Fruit fly (Drosophila melanogaster): ENCODE measurements around the gene CG4617.

The CG4617 gene

DNA sequence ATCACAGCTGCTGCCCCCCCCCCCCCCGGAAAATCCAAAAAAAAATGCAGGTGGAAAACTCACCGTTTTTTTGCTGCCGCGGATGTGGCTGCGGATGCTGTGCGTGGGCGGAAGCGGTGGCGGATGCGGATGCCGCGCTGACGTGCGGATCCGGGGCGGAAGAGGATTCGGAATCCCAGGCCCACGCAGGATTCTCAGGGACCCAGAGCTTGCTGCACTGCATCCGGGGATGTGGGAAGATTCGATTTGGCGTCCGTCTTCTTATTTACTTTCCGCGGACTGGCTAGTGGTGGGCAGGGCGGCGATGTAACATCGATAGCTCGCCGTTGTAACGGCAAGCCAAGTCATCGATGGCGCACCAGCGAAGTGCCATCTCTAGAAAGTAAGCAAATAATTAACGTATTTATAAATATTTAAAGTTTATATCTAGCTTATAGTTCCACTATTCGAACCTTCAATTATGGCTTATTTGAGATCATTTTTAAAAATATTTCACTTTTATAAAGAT is 2.2 kb downstream of the CG4617 start, which contains the start of gene CG4615 (continued):
- TF ChIP-seq fu2 (GFP tag; optimal IDR thresholded peaks at IDR 0.05) (no peak), CG1024 (GFP tag; IDR thresholded peaks at IDR 0.05) (no peak), disco-r (GFP tag; optimal IDR thresholded peaks at IDR 0.05) (no peak), nerfin-2 (GFP tag; IDR thresholded peaks at IDR 0.05; ENCODE audit: partially characterized antibody) (peak; percentile 67), sisA (GFP tag; IDR thresholded peaks at IDR 0.05) (no peak), CG33557 (GFP tag; optimal IDR thresholded peaks at IDR 0.05) (no peak), HLH3B (GFP tag; IDR thresholded peaks at IDR 0.05) (0 out of 2 replicates have a peak, but pooled peaks have one; percentile 28), Hmx (GFP tag; optimal IDR thresholded peaks at IDR 0.05) (no peak), caup (GFP tag; optimal IDR thresholded peaks at IDR 0.05; ENCODE audit: severe bottlenecking) (no peak), Mrtf (GFP tag; IDR thresholded peaks at IDR 0.05) (no peak), Hr78 (GFP tag; optimal IDR thresholded peaks at IDR 0.05) (no peak), CG15011 (GFP tag; optimal IDR thresholded peaks at IDR 0.05) (no peak), corto (GFP tag; optimal IDR thresholded peaks at IDR 0.05) (no peak), unpg (GFP tag; optimal IDR thresholded peaks at IDR 0.05) (no peak), CG9609 (GFP tag; optimal IDR thresholded peaks at IDR 0.05) (no peak), bbx (GFP tag; IDR thresholded peaks at IDR 0.05; ENCODE audit: partially characterized antibody) (peak; percentile 94), Bgb (GFP tag; IDR thresholded peaks at IDR 0.05; ENCODE audit: partially characterized antibody) (peak; percentile 95), lola (GFP tag; optimal IDR thresholded peaks at IDR 0.05) (no peak), ara (GFP tag; IDR thresholded peaks at IDR 0.05) (no peak), Mad (GFP tag; optimal IDR thresholded peaks at IDR 0.05) (no peak), Sox102F (GFP tag; optimal IDR thresholded peaks at IDR 0.05) (no peak), CG7372 (GFP tag; IDR thresholded peaks at IDR 0.05) (no peak), Gug (GFP tag; IDR thresholded peaks at IDR 0.05) (peak; percentile 74), CG30431 (GFP tag; optimal IDR thresholded peaks at IDR 0.05) (no peak), cad (GFP tag; optimal IDR thresholded peaks at IDR 0.05) (no peak), Sin3A (optimal IDR thresholded peaks at IDR 0.05) (no peak), Scr (GFP tag; IDR thresholded peaks at IDR 0.05; ENCODE audit: partially characterized antibody) (peak; percentile 89), gro (GFP tag; optimal IDR thresholded peaks at IDR 0.05) (no peak), CG6689 (GFP tag; IDR thresholded peaks at IDR 0.05) (no peak), kah (GFP tag; optimal IDR thresholded peaks at IDR 0.05) (no peak), CG9817 (tag; optimal IDR thresholded peaks at IDR 0.05) (no peak), CG12659 (GFP tag; optimal IDR thresholded peaks at IDR 0.05) (no peak), stc (GFP tag; IDR thresholded peaks at IDR 0.05) (no peak), Side (GFP tag; optimal IDR thresholded peaks at IDR 0.05) (no peak), run (tag; optimal IDR thresholded peaks at IDR 0.05) (no peak), CG8478 (optimal IDR thresholded peaks at IDR 0.05) (no peak), CG10366 (GFP tag; IDR thresholded peaks at IDR 0.05) (no peak), z (GFP tag; IDR thresholded peaks at IDR 0.05) (no peak), hb (GFP tag; IDR thresholded peaks at IDR 0.05; ENCODE audit: partially characterized antibody) (peak; percentile 68), Drgx (GFP tag; IDR thresholded peaks at IDR 0.05) (no peak), Myb (GFP tag; optimal IDR thresholded peaks at IDR 0.05) (peak; percentile 69), kni (GFP tag; optimal IDR thresholded peaks at IDR 0.05) (no peak), CG10274 (GFP tag; optimal IDR thresholded peaks at IDR 0.05) (no peak), cato (GFP tag; optimal IDR thresholded peaks at IDR 0.05; ENCODE audit: borderline replicate concordance) (no peak), D19B (GFP tag; optimal IDR thresholded peaks at IDR 0.05) (no peak), dm (GFP tag; optimal IDR thresholded peaks at IDR 0.05) (no peak), CG17361 (GFP tag; IDR thresholded peaks at IDR 0.05) (no peak), slp2 (GFP tag; optimal IDR thresholded peaks at IDR 0.05) (no peak), zen (tag; optimal IDR thresholded peaks at IDR 0.05) (no peak), grau (tag; optimal IDR thresholded peaks at IDR 0.05) (no peak), Doc3 (GFP tag; IDR thresholded peaks at IDR 0.05; ENCODE audit: partially characterized antibody) (peak; percentile 86)

Data from whole organism, embryonic.